Fruit fly (Drosophila melanogaster) whole organism, wandering third instar larva: Measurements from ENCODE around the gene Hmgcr.

Experiments used
- Abd-B ChIP-seq: fragments of >200 bp; optimal IDR thresholded peaks from 2 replicates; lab custom pipeline; 2017; ENCODE audit warnings: missing biosample characterization, missing genetic modification characterization
- CG32264 ChIP-seq: fragments of 200-800 bp; sonication (Bioruptor generic); optimal IDR thresholded peaks from 2 replicates; lab custom pipeline; 2016; ENCODE audit warnings: missing biosample characterization, missing genetic modification characterization
- CG9705 ChIP-seq: fragments of 200-800 bp; sonication (Bioruptor generic); optimal IDR thresholded peaks from 2 replicates; lab custom pipeline; 2018; ENCODE audit warnings: missing biosample characterization, mild to moderate bottlenecking, missing genetic modification characterization
- CrebA ChIP-seq: fragments of 200-800 bp; sonication (Bioruptor generic); optimal IDR thresholded peaks from 2 replicates; lab custom pipeline; 2016; ENCODE audit warnings: missing biosample characterization, mild to moderate bottlenecking, missing genetic modification characterization, borderline replicate concordance
- Dfd ChIP-seq: fragments of >200 bp; optimal IDR thresholded peaks from 2 replicates; lab custom pipeline; 2017; ENCODE audit warnings: missing biosample characterization, missing genetic modification characterization
- Dif ChIP-seq: fragments of 200-275, 200-300 bp; sonication (Bioruptor generic); optimal IDR thresholded peaks from 2 replicates; lab custom pipeline; 2018; ENCODE audit warnings: missing biosample characterization, missing genetic modification characterization; ENCODE audit not compliant: partially characterized antibody
- GATAd ChIP-seq: sonication (Bioruptor generic); optimal IDR thresholded peaks from 2 replicates; lab custom pipeline; 2016; ENCODE audit warnings: missing biosample characterization, missing genetic modification characterization
- HLH106 ChIP-seq: fragments of 200-800 bp; optimal IDR thresholded peaks from 3 replicates; lab custom pipeline; 2019; ENCODE audit warnings: missing biosample characterization, mild to moderate bottlenecking, missing genetic modification characterization, moderate library complexity
- Hnf4 ChIP-seq: fragments of 200-800 bp; sonication (Bioruptor generic); optimal IDR thresholded peaks from 2 replicates; lab custom pipeline; 2016; ENCODE audit warnings: missing biosample characterization, mild to moderate bottlenecking, missing genetic modification characterization
- Hr78 ChIP-seq: fragments of >200 bp; optimal IDR thresholded peaks from 2 replicates; lab custom pipeline; 2017; ENCODE audit warnings: missing biosample characterization, missing genetic modification characterization
- Hr83 ChIP-seq: fragments of 200-300 bp; sonication (Bioruptor generic); optimal IDR thresholded peaks from 2 replicates; lab custom pipeline; 2016; ENCODE audit warnings: missing biosample characterization, mild to moderate bottlenecking, missing genetic modification characterization, moderate library complexity; ENCODE audit not compliant: poor library complexity, severe bottlenecking
- Jra ChIP-seq: sonication (Bioruptor generic); optimal IDR thresholded peaks from 2 replicates; lab custom pipeline; 2016; ENCODE audit warnings: missing biosample characterization, missing genetic modification characterization
- Mio ChIP-seq: sonication (Bioruptor generic); optimal IDR thresholded peaks from 2 replicates; lab custom pipeline; 2016; ENCODE audit warnings: missing biosample characterization, missing genetic modification characterization
- Myc ChIP-seq: fragments of >200 bp; optimal IDR thresholded peaks from 2 replicates; lab custom pipeline; 2017
- N ChIP-seq: fragments of >200 bp; optimal IDR thresholded peaks from 2 replicates; lab custom pipeline; 2018; ENCODE audit warnings: missing biosample characterization, missing external identifiers, missing genetic modification characterization
- OdsH ChIP-seq: fragments of 200-800 bp; sonication (Bioruptor generic); optimal IDR thresholded peaks from 2 replicates; lab custom pipeline; 2016; ENCODE audit warnings: missing biosample characterization, mild to moderate bottlenecking, missing genetic modification characterization
- Rel ChIP-seq, 2 experiments: fragments of 200-800 bp; sonication (Bioruptor generic) in 1 of 2; optimal IDR thresholded peaks; 2 replicates in 1 of 2; 3 replicates in 1 of 2; lab custom pipeline; 2016 to 2019; ENCODE audit warnings: mild to moderate bottlenecking in 2 of 2, missing biosample characterization in 2 of 2, missing genetic modification characterization in 2 of 2, moderate library complexity in 1 of 2
- Sp1 ChIP-seq: fragments of 200-800 bp; sonication (Bioruptor generic); optimal IDR thresholded peaks from 3 replicates; lab custom pipeline; 2019; ENCODE audit warnings: missing biosample characterization, mild to moderate bottlenecking, missing genetic modification characterization, moderate library complexity
- Vsx2 ChIP-seq: fragments of 200-300, 225-300 bp; sonication (Bioruptor generic); optimal IDR thresholded peaks from 2 replicates; lab custom pipeline; 2018; ENCODE audit warnings: missing biosample characterization, missing genetic modification characterization; ENCODE audit not compliant: partially characterized antibody
- br ChIP-seq: fragments of 200-800 bp; sonication (Bioruptor generic); optimal IDR thresholded peaks from 2 replicates; lab custom pipeline; 2016; ENCODE audit warnings: missing biosample characterization, missing genetic modification characterization
- brk ChIP-seq: fragments of 200-800 bp; sonication (Bioruptor generic); optimal IDR thresholded peaks from 2 replicates; lab custom pipeline; 2016; ENCODE audit warnings: missing biosample characterization, mild to moderate bottlenecking, missing genetic modification characterization
- dl ChIP-seq, 2 experiments: fragments of 175-275, 200-275 bp in 1 of 2; fragments of 200-275 bp in 1 of 2; sonication (Bioruptor generic); optimal IDR thresholded peaks; lab custom pipeline; 2018; ENCODE audit warnings: mild to moderate bottlenecking in 2 of 2, missing biosample characterization in 2 of 2, missing genetic modification characterization in 2 of 2, moderate library complexity in 2 of 2; ENCODE audit not compliant: partially characterized antibody in 2 of 2, insufficient read depth in 1 of 2
- dmrt93B ChIP-seq: fragments of 200-800 bp; sonication (Bioruptor generic); optimal IDR thresholded peaks from 2 replicates; lab custom pipeline; 2018; ENCODE audit warnings: missing biosample characterization, mild to moderate bottlenecking, missing genetic modification characterization
- dsf ChIP-seq: sonication (Bioruptor generic); optimal IDR thresholded peaks from 2 replicates; lab custom pipeline; 2016; ENCODE audit warnings: missing biosample characterization, missing genetic modification characterization, borderline replicate concordance
- ey ChIP-seq: fragments of 200-800 bp; sonication (Bioruptor generic); optimal IDR thresholded peaks from 2 replicates; lab custom pipeline; 2016; ENCODE audit warnings: missing biosample characterization, missing genetic modification characterization
- foxo ChIP-seq, 2 experiments: fragments of 200-800 bp; sonication (Bioruptor generic); optimal IDR thresholded peaks; 2 replicates in 1 of 2; 3 replicates in 1 of 2; lab custom pipeline; 2016 to 2017; ENCODE audit warnings: missing biosample characterization in 2 of 2, missing genetic modification characterization in 2 of 2
- fru ChIP-seq: fragments of 200-800 bp; sonication (Bioruptor generic); optimal IDR thresholded peaks from 3 replicates; lab custom pipeline; 2016; ENCODE audit warnings: missing biosample characterization, mild to moderate bottlenecking, missing genetic modification characterization
- h ChIP-seq: fragments of 200-800 bp; sonication (Bioruptor generic); optimal IDR thresholded peaks from 3 replicates; lab custom pipeline; 2016; ENCODE audit warnings: missing biosample characterization, mild to moderate bottlenecking, missing genetic modification characterization
- jim ChIP-seq: fragments of 175-275, 200-325 bp; sonication (Bioruptor generic); optimal IDR thresholded peaks from 2 replicates; lab custom pipeline; 2016; ENCODE audit warnings: missing biosample characterization, mild to moderate bottlenecking, missing genetic modification characterization
- lola ChIP-seq: fragments of >200 bp; optimal IDR thresholded peaks from 2 replicates; lab custom pipeline; 2017; ENCODE audit warnings: missing biosample characterization, missing genetic modification characterization
- pan ChIP-seq: fragments of >200 bp; optimal IDR thresholded peaks from 2 replicates; lab custom pipeline; 2017
- psq ChIP-seq: fragments of 200-800 bp; sonication (Bioruptor generic); optimal IDR thresholded peaks from 3 replicates; lab custom pipeline; 2017; ENCODE audit warnings: missing biosample characterization, mild to moderate bottlenecking, missing genetic modification characterization, moderate library complexity
- rgr ChIP-seq: fragments of 200-800 bp; sonication (Bioruptor generic); optimal IDR thresholded peaks from 3 replicates; lab custom pipeline; 2016; ENCODE audit warnings: missing biosample characterization, mild to moderate bottlenecking, missing genetic modification characterization
- sage ChIP-seq: fragments of 200-800 bp; sonication (Bioruptor generic); optimal IDR thresholded peaks from 2 replicates; lab custom pipeline; 2016; ENCODE audit warnings: missing biosample characterization, mild to moderate bottlenecking, missing genetic modification characterization
- sv ChIP-seq: fragments of 200-800 bp; sonication (Bioruptor generic); optimal IDR thresholded peaks from 3 replicates; lab custom pipeline; 2016; ENCODE audit warnings: missing biosample characterization, missing genetic modification characterization
- tai ChIP-seq: sonication (Bioruptor generic); optimal IDR thresholded peaks from 2 replicates; lab custom pipeline; 2016; ENCODE audit warnings: missing biosample characterization, missing genetic modification characterization
- usp ChIP-seq: fragments of >200 bp; optimal IDR thresholded peaks from 2 replicates; lab custom pipeline; 2017; ENCODE audit warnings: missing biosample characterization, missing genetic modification characterization
- woc ChIP-seq: sonication (Bioruptor generic); optimal IDR thresholded peaks from 2 replicates; lab custom pipeline; 2016; ENCODE audit warnings: missing biosample characterization, mild to moderate bottlenecking, missing genetic modification characterization

Hmgcr gene

DNA sequence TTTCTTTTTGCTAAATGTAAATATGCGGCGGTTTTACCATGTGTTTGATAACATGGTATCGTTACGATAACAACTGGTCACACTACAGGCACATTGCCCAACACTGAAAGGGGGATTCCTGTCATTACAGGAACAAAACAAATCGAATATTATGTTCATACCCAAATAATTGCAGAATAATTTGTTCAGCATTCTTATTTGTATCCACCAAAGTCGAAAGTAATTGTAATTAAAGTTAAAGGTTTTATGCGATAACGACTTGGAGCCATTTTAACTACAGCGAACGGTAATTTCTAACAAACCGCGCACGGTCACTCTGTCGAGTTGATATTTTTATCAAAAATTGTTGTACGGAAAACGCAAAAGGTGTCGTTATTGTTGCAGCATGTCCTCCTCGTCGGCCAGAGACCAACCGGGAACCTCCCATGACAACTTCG, 34.3 kb downstream of the Hmgcr start, which contains the start of the genes CG10214 and CG10375:
Gene CG10214, minus strand, starts transcription at position 72 of the 437 bp plus-strand sequence.
Gene CG10375, plus strand, starts transcription at position 296 of the 437 bp plus-strand sequence.
- TF ChIP-seq usp (GFP tag; lab: Kevin White, UChicago) (no peak), N (GFP tag; lab: Kevin White, UChicago) (no peak), fru (peak; percentile 75), dsf (no peak), Hnf4 (GFP tag; lab: Kevin White, UChicago) (no peak), foxo (GFP tag; optimal IDR thresholded peaks at IDR 0.05; lab: Kevin White, UChicago) (peak in 1 of 2 experiments; percentile 86), jim (GFP tag; lab: Kevin White, UChicago) (no peak), br (GFP tag; lab: Kevin White, UChicago) (peak; percentile 66), Vsx2 (GFP tag; lab: Kevin White, UChicago) (no peak), CrebA (GFP tag; lab: Kevin White, UChicago) (no peak), Abd-B (GFP tag; lab: Kevin White, UChicago) (no peak), dl (GFP tag; optimal IDR thresholded peaks at IDR 0.05; lab: Kevin White, UChicago; ENCODE audit: insufficient read depth in 1 of 2, partially characterized antibody in 2 of 2) (no peak), Dfd (GFP tag; lab: Kevin White, UChicago) (no peak), Myc (lab: Kevin White, UChicago) (peak; percentile 62), psq (peak; percentile 51), HLH106 (tag; lab: Kevin White, UChicago) (peak; percentile 68), Jra (peak; percentile 67), Sp1 (GFP tag; lab: Kevin White, UChicago) (peak; percentile 71), Mio (GFP tag; lab: Kevin White, UChicago) (peak; percentile 21), GATAd (peak; percentile 22), Dif (no peak), OdsH (GFP tag; lab: Kevin White, UChicago) (peak; percentile 68), sage (GFP tag; lab: Kevin White, UChicago) (no peak), sv (peak; percentile 75), brk (GFP tag; lab: Kevin White, UChicago) (no peak), ey (GFP tag; lab: Kevin White, UChicago) (peak; percentile 79), h (GFP tag; lab: Kevin White, UChicago) (peak; percentile 82), CG9705 (GFP tag; lab: Kevin White, UChicago) (peak; percentile 51), tai (GFP tag; lab: Kevin White, UChicago) (no peak), dmrt93B (peak; percentile 26), Rel (GFP tag; optimal IDR thresholded peaks at IDR 0.05; lab: Kevin White, UChicago) (no peak), Rel (tag; optimal IDR thresholded peaks at IDR 0.05; lab: Kevin White, UChicago) (peak; percentile 95), woc (GFP tag; lab: Kevin White, UChicago) (peak; percentile 53), pan (no peak), Hr83 (GFP tag; lab: Kevin White, UChicago) (peak; percentile 72), Hr78 (no peak), rgr (peak; percentile 86), lola (GFP tag; lab: Kevin White, UChicago) (no peak), CG32264 (GFP tag; lab: Kevin White, UChicago) (peak; percentile 59)

DNA sequence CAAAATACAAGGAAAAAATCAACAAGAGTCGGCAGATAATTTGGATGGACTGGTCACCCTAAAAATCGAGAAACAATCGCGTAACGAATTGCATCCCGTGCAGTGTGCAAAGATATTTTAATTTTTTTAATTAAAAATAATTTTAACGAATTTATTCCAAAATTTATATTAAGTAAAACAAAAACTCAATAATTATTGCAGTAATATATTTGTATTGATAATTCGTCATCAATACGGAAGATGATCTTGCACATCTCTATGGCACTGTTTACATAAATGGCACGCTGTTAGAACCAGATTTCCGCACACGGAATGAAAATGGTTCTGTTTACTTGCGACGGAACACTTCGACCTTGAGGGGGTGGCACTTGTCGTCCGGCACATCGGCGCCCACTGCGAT, 39.7 kb downstream of the Hmgcr start, which contains the start of gene tst:
Gene tst, minus strand, starts transcription at position 52 of the 400 bp plus-strand sequence.
- no peak for TF ChIP-seq CrebA (GFP tag; lab: Kevin White, UChicago)
- TF ChIP-seq pan: no peak
- peak; percentile 80 for TF ChIP-seq fru
- no peak for TF ChIP-seq Abd-B (GFP tag; lab: Kevin White, UChicago)
- no peak for TF ChIP-seq Rel (GFP tag; optimal IDR thresholded peaks at IDR 0.05; lab: Kevin White, UChicago)
- peak; percentile 70 for TF ChIP-seq Rel (tag; optimal IDR thresholded peaks at IDR 0.05; lab: Kevin White, UChicago)
- TF ChIP-seq psq: peak; percentile 88
- TF ChIP-seq lola (GFP tag; lab: Kevin White, UChicago): no peak
- peak; percentile 84 for TF ChIP-seq Sp1 (GFP tag; lab: Kevin White, UChicago)
- no peak for TF ChIP-seq dl (GFP tag; optimal IDR thresholded peaks at IDR 0.05; lab: Kevin White, UChicago; ENCODE audit: insufficient read depth in 1 of 2, partially characterized antibody in 2 of 2)
- no peak for TF ChIP-seq Dif
- peak; percentile 45 for TF ChIP-seq CG9705 (GFP tag; lab: Kevin White, UChicago)
- peak; percentile 92 for TF ChIP-seq rgr
- no peak for TF ChIP-seq jim (GFP tag; lab: Kevin White, UChicago)
- no peak for TF ChIP-seq woc (GFP tag; lab: Kevin White, UChicago)
- no peak for TF ChIP-seq Jra
- peak in 1 of 2 experiments; percentile 94 for TF ChIP-seq foxo (GFP tag; optimal IDR thresholded peaks at IDR 0.05; lab: Kevin White, UChicago)
- no peak for TF ChIP-seq CG32264 (GFP tag; lab: Kevin White, UChicago)
- peak; percentile 43 for TF ChIP-seq GATAd
- TF ChIP-seq Hr83 (GFP tag; lab: Kevin White, UChicago): peak; percentile 22
- peak; percentile 69 for TF ChIP-seq br (GFP tag; lab: Kevin White, UChicago)
- peak; percentile 85 for TF ChIP-seq h (GFP tag; lab: Kevin White, UChicago)
- no peak for TF ChIP-seq sage (GFP tag; lab: Kevin White, UChicago)
- peak; percentile 58 for TF ChIP-seq sv
- TF ChIP-seq Myc (lab: Kevin White, UChicago): no peak
- TF ChIP-seq Vsx2 (GFP tag; lab: Kevin White, UChicago): no peak
- peak; percentile 84 for TF ChIP-seq dmrt93B
- TF ChIP-seq brk (GFP tag; lab: Kevin White, UChicago): no peak
- TF ChIP-seq Hr78: no peak
- TF ChIP-seq Mio (GFP tag; lab: Kevin White, UChicago): no peak
- TF ChIP-seq Dfd (GFP tag; lab: Kevin White, UChicago): no peak
- no peak for TF ChIP-seq usp (GFP tag; lab: Kevin White, UChicago)
- no peak for TF ChIP-seq N (GFP tag; lab: Kevin White, UChicago)
- TF ChIP-seq ey (GFP tag; lab: Kevin White, UChicago): peak; percentile 68
- no peak for TF ChIP-seq tai (GFP tag; lab: Kevin White, UChicago)
- TF ChIP-seq HLH106 (tag; lab: Kevin White, UChicago): peak; percentile 92
- no peak for TF ChIP-seq Hnf4 (GFP tag; lab: Kevin White, UChicago)
- peak; percentile 86 for TF ChIP-seq OdsH (GFP tag; lab: Kevin White, UChicago)
- TF ChIP-seq dsf: no peak
